Fruit fly (Drosophila melanogaster): ENCODE data around the gene CG14834.

DNA sequence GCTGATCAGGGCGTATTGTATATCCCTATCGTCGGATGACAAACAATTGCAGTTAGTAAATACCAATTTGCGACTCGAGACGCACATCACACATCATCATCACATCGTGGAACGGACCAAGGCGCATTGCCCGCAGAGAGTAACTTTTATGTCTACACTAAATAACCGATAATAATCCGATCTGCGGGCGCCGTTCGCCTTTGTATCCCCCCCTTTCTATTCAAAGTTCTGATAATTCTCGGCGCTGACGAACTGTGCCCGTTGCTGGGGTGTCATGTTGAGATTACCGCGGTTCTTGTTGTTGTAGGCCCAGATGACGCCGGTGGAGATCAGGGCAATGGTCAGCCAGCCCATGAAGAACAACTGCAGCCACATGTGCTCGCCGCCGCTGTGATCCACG, 20.2 kb downstream of the CG14834 start:
- TF ChIP-seq zfh2 (GFP tag; optimal IDR thresholded peaks at IDR 0.05) = no peak
- no peak for TF ChIP-seq ato (GFP tag; IDR thresholded peaks at IDR 0.05; ENCODE audit: partially characterized antibody)
- TF ChIP-seq CG6683 (GFP tag; optimal IDR thresholded peaks at IDR 0.05) = no peak
- TF ChIP-seq CG1233 (GFP tag; optimal IDR thresholded peaks at IDR 0.05) = no peak
- TF ChIP-seq CG17186 (GFP tag; optimal IDR thresholded peaks at IDR 0.05) = no peak
- TF ChIP-seq CG14014 (GFP tag; IDR thresholded peaks at IDR 0.05) = no peak
- TF ChIP-seq CG2120 (GFP tag; optimal IDR thresholded peaks at IDR 0.05) = no peak
- TF ChIP-seq mld (GFP tag; IDR thresholded peaks at IDR 0.05; ENCODE audit: partially characterized antibody) = no peak
